Worm (Caenorhabditis elegans) whole organism, young adult: Measurements from ENCODE around the gene T21E8.4.

Experiments used
- F33H1.4 ChIP-seq: fragments of 200-800 bp; sonication (Bioruptor generic); IDR thresholded peaks from 2 replicates; pipeline ENCODE4 v1.3.6; 2022; ENCODE audit warnings: missing genetic modification reagents, missing genetic modification characterization, missing compliant biosample characterization
- F37B4.10 ChIP-seq: fragments of 200-800 bp; sonication (Bioruptor generic); IDR thresholded peaks from 2 replicates; pipeline ENCODE4 v1.3.6; 2022; ENCODE audit warnings: missing genetic modification characterization, missing compliant biosample characterization
- F49E8.2 ChIP-seq: sonication (generic microtip); optimal IDR thresholded peaks from 3 replicates; lab custom pipeline; 2017; ENCODE audit warnings: missing genetic modification characterization, mild to moderate bottlenecking, missing compliant biosample characterization, antibody characterized with exemption, moderate library complexity; ENCODE audit not compliant: insufficient read depth
- ccch-3 ChIP-seq: fragments of 200-800 bp; sonication (Bioruptor generic); optimal IDR thresholded peaks from 2 replicates; lab custom pipeline; 2018; ENCODE audit warnings: mild to moderate bottlenecking, missing genetic modification characterization, missing compliant biosample characterization
- chd-7 ChIP-seq: sonication (generic microtip); optimal IDR thresholded peaks from 2 replicates; lab custom pipeline; 2016; ENCODE audit warnings: mild to moderate bottlenecking, missing genetic modification characterization, moderate library complexity, missing compliant biosample characterization
- hmg-1.2 ChIP-seq: fragments of 200-800 bp; sonication (Bioruptor generic); IDR thresholded peaks from 2 replicates; pipeline ENCODE4 v1.3.6; 2022; ENCODE audit warnings: missing genetic modification reagents, missing genetic modification characterization, missing compliant biosample characterization
- hmg-20 ChIP-seq: fragments of 200-800 bp; sonication (Bioruptor generic); IDR thresholded peaks from 2 replicates; pipeline ENCODE4 v1.3.6; 2022; ENCODE audit warnings: missing genetic modification reagents, missing genetic modification characterization, missing compliant biosample characterization
- mel-28 ChIP-seq: sonication (generic microtip); optimal IDR thresholded peaks from 2 replicates; lab custom pipeline; 2016; ENCODE audit warnings: borderline replicate concordance, mild to moderate bottlenecking, missing genetic modification characterization, missing compliant biosample characterization
- nhr-27 ChIP-seq: fragments of 200-800 bp; sonication (Bioruptor generic); optimal IDR thresholded peaks from 2 replicates; lab custom pipeline; 2018; ENCODE audit warnings: mild to moderate bottlenecking, missing genetic modification characterization, moderate library complexity, missing compliant biosample characterization
- rcor-1 ChIP-seq: fragments of 200-800 bp; sonication (Bioruptor generic); IDR thresholded peaks from 2 replicates; pipeline ENCODE4 v1.3.6; 2022; ENCODE audit warnings: missing genetic modification reagents, missing genetic modification characterization, missing compliant biosample characterization
- sptf-2 ChIP-seq: fragments of 200-800 bp; sonication (Bioruptor generic); optimal IDR thresholded peaks from 2 replicates; lab custom pipeline; 2018; ENCODE audit warnings: mild to moderate bottlenecking, missing genetic modification characterization, missing compliant biosample characterization
- unc-130 ChIP-seq: sonication (generic microtip); optimal IDR thresholded peaks from 2 replicates; lab custom pipeline; 2016; ENCODE audit warnings: missing genetic modification reagents, missing genetic modification characterization, missing compliant biosample characterization
- unc-62 ChIP-seq: fragments of 150-350 bp; optimal IDR thresholded peaks from 2 replicates; lab custom pipeline; 2014; ENCODE audit warnings: missing biosample characterization, missing genetic modification reagents, missing genetic modification characterization

DNA sequence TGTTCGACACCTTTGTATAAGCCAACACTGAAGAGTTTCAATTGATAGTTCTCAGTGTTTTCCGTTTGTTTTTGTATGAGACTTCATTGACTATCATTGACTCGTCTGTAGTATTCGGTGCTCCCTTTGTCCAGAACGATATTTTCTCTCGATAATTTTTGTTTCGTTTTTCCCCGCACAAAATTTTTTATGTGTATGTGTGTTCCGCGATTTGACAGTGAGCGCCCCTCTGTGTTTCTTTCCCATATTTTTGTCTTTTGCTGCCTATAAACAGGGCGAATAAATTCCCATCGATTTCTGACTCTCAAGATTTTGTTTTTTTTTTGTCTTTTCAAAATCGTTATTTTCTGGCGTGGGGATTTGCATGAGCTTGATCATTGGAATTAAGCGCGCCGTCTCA, 2.6 kb downstream of the T21E8.4 start, which contains the start of gene T21E8.7:
- TF ChIP-seq nhr-27 (tag; lab: Kevin White, UChicago) (no peak), hmg-20 (GFP tag; lab: Robert Waterston, UW) (no peak), unc-62 (GFP tag; lab: Kevin White, UChicago) (no peak), unc-130 (no peak), sptf-2 (GFP tag; lab: Kevin White, UChicago) (no peak), ccch-3 (GFP tag; lab: Kevin White, UChicago) (no peak), F33H1.4 (no peak), rcor-1 (GFP tag; lab: Robert Waterston, UW) (no peak), F49E8.2 (tag; lab: Kevin White, UChicago) (no peak), chd-7 (tag; lab: Kevin White, UChicago) (no peak), mel-28 (tag; lab: Kevin White, UChicago) (no peak), F37B4.10 (GFP tag; lab: Robert Waterston, UW) (no peak), hmg-1.2 (GFP tag; lab: Robert Waterston, UW) (no peak)
